Worm (Caenorhabditis elegans) whole organism, early embryonic: ENCODE measurements around the gene T11G6.5.

Source experiments
- B0310.2 ChIP-seq: sonication (generic microtip); optimal IDR thresholded peaks from 2 replicates; lab custom pipeline; 2016; ENCODE audit warnings: mild to moderate bottlenecking, missing genetic modification characterization, missing compliant biosample characterization
- F13C5.2 ChIP-seq: sonication (generic microtip); optimal IDR thresholded peaks from 2 replicates; lab custom pipeline; 2017; ENCODE audit warnings: mild to moderate bottlenecking, missing genetic modification characterization, inconsistent platforms, missing compliant biosample characterization
- aly-1 ChIP-seq: sonication (generic microtip); optimal IDR thresholded peaks from 2 replicates; lab custom pipeline; 2016; ENCODE audit warnings: missing genetic modification characterization, missing compliant biosample characterization
- ama-1 ChIP-seq: fragments of 150-350 bp; optimal IDR thresholded peaks from 2 replicates; lab custom pipeline; 2014
- ceh-13 ChIP-seq: fragments of 200-800 bp; sonication (Bioruptor generic); optimal IDR thresholded peaks from 2 replicates; lab custom pipeline; 2018; ENCODE audit warnings: mild to moderate bottlenecking, missing genetic modification characterization, missing compliant biosample characterization
- ceh-36 ChIP-seq: sonication (generic microtip); optimal IDR thresholded peaks from 2 replicates; lab custom pipeline; 2016; ENCODE audit warnings: missing genetic modification characterization, inconsistent platforms, missing compliant biosample characterization
- ets-7 ChIP-seq: sonication (generic microtip); optimal IDR thresholded peaks from 2 replicates; lab custom pipeline; 2016; ENCODE audit warnings: missing genotype, missing genetic modification characterization, missing compliant biosample characterization
- flt-1 ChIP-seq: fragments of 200-800 bp; sonication (Bioruptor generic); IDR thresholded peaks from 2 replicates; pipeline ENCODE4 v1.3.6; 2022; ENCODE audit warnings: missing genetic modification characterization, missing compliant biosample characterization
- hmbx-1 ChIP-seq: sonication (generic microtip); optimal IDR thresholded peaks from 2 replicates; lab custom pipeline; 2016; ENCODE audit warnings: mild to moderate bottlenecking, missing genetic modification characterization, missing compliant biosample characterization
- hmg-4 ChIP-seq: fragments of 200-800 bp; sonication (Bioruptor generic); optimal IDR thresholded peaks from 2 replicates; lab custom pipeline; 2018; ENCODE audit warnings: mild to moderate bottlenecking, missing genetic modification characterization, missing compliant biosample characterization
- hnd-1 ChIP-seq: sonication (generic microtip); optimal IDR thresholded peaks from 2 replicates; lab custom pipeline; 2016; ENCODE audit warnings: missing genetic modification characterization, missing compliant biosample characterization
- pes-1 ChIP-seq: fragments of 200-800 bp; sonication (Bioruptor generic); IDR thresholded peaks from 2 replicates; pipeline ENCODE4 v1.3.6; 2022; ENCODE audit warnings: missing genetic modification reagents, missing genetic modification characterization, missing compliant biosample characterization
- scrt-1 ChIP-seq: fragments of 200-800 bp; sonication (Bioruptor generic); IDR thresholded peaks from 2 replicates; pipeline ENCODE4 v1.3.6; 2022; ENCODE audit warnings: missing genetic modification characterization, missing compliant biosample characterization
- sea-1 ChIP-seq: fragments of 200-800 bp; sonication (Bioruptor generic); conservative IDR thresholded peaks from 2 replicates; pipeline ENCODE4 v1.3.6; 2022; ENCODE audit warnings: missing genetic modification characterization, missing compliant biosample characterization
- tbx-11 ChIP-seq: fragments of 200-800 bp; sonication (Bioruptor generic); IDR thresholded peaks from 2 replicates; pipeline ENCODE4 v1.3.6; 2022; ENCODE audit warnings: missing genetic modification characterization, missing compliant biosample characterization
- tbx-37 ChIP-seq: fragments of 200-800 bp; sonication (Bioruptor generic); conservative IDR thresholded peaks from 2 replicates; pipeline ENCODE4 v1.3.6; 2022; ENCODE audit warnings: missing genetic modification reagents, missing genetic modification characterization, missing compliant biosample characterization
- tra-4 ChIP-seq: sonication (generic microtip); optimal IDR thresholded peaks from 2 replicates; lab custom pipeline; 2017; ENCODE audit warnings: missing genetic modification characterization, missing compliant biosample characterization

Gene T11G6.5

ce11 chrIV:10842705-10843364 is at the start of gene T11G6.5:
Gene T11G6.5, minus strand, starts transcription at chrIV:10842755.
- TF ChIP-seq ceh-13 (GFP tag; lab: Kevin White, UChicago) (no peak), aly-1 (tag; lab: Kevin White, UChicago) (no peak), tbx-11 (GFP tag; lab: Robert Waterston, UW) (no peak), F13C5.2 (tag; lab: Kevin White, UChicago) (no peak), pes-1 (no peak), scrt-1 (GFP tag; lab: Robert Waterston, UW) (no peak), ets-7 (no peak), flt-1 (GFP tag; lab: Robert Waterston, UW) (no peak), ceh-36 (tag; lab: Kevin White, UChicago) (no peak)

ce11 chrIV:10891993-10892392 is 49.4 kb upstream of the T11G6.5 start, which contains the start of gene srlf-12:
Gene srlf-12, minus strand, starts transcription at chrIV:10892093.
- TF ChIP-seq ets-7, result no peak
- TF ChIP-seq sea-1 (GFP tag; lab: Robert Waterston, UW), result no peak

- no peak for TF ChIP-seq tbx-11 (GFP tag; lab: Robert Waterston, UW)
- TF ChIP-seq pes-1, result no peak
- no peak for TF ChIP-seq B0310.2
- TF ChIP-seq hmg-4, result no peak
- no peak for TF ChIP-seq ceh-36 (tag; lab: Kevin White, UChicago)
- TF ChIP-seq hmbx-1 (tag; lab: Kevin White, UChicago), result no peak
- no peak for TF ChIP-seq ets-7
- TF ChIP-seq aly-1 (tag; lab: Kevin White, UChicago), result no peak
- TF ChIP-seq hnd-1 (tag; lab: Kevin White, UChicago), result no peak
- no peak for TF ChIP-seq scrt-1 (GFP tag; lab: Robert Waterston, UW)
- no peak for TF ChIP-seq F13C5.2 (tag; lab: Kevin White, UChicago)
- no peak for TF ChIP-seq flt-1 (GFP tag; lab: Robert Waterston, UW)
- no peak for TF ChIP-seq sea-1 (GFP tag; lab: Robert Waterston, UW)
- no peak for TF ChIP-seq ceh-13 (GFP tag; lab: Kevin White, UChicago)
- TF ChIP-seq ama-1, result no peak
- no peak for TF ChIP-seq tra-4 (tag; lab: Kevin White, UChicago)
- no peak for TF ChIP-seq tbx-37 (GFP tag; lab: Robert Waterston, UW)
Measured at ce11 chrIV:10889820-10890462, 47.4 kb upstream of the T11G6.5 start, which contains the start of gene F13E9.15. Gene F13E9.15, minus strand, starts transcription at chrIV:10889870.

- TF ChIP-seq B0310.2, result no peak
- no peak for TF ChIP-seq hnd-1 (tag; lab: Kevin White, UChicago)
- no peak for TF ChIP-seq aly-1 (tag; lab: Kevin White, UChicago)
- TF ChIP-seq tra-4 (tag; lab: Kevin White, UChicago), result no peak
Measured at ce11 chrIV:10887285-10887684, 44.7 kb upstream of the T11G6.5 start, which contains the start of gene F13E9.16. Gene F13E9.16, minus strand, starts transcription at chrIV:10887385.

- TF ChIP-seq ets-7 (no peak), F13C5.2 (tag; lab: Kevin White, UChicago) (no peak)
Measured at ce11 chrIV:10885915-10886314, 43.4 kb upstream of the T11G6.5 start, which contains the start of gene srlf-11. Gene srlf-11, minus strand, starts transcription at chrIV:10886015.

- no peak for TF ChIP-seq tbx-37 (GFP tag; lab: Robert Waterston, UW)
- no peak for TF ChIP-seq hmg-4
- TF ChIP-seq hnd-1 (tag; lab: Kevin White, UChicago), result no peak
- TF ChIP-seq pes-1, result no peak
- TF ChIP-seq ama-1, result no peak
- no peak for TF ChIP-seq B0310.2
- no peak for TF ChIP-seq ets-7
Measured at ce11 chrIV:10884263-10884662, 41.7 kb upstream of the T11G6.5 start, which contains the start of gene F13E9.5. Gene F13E9.5, minus strand, starts transcription at chrIV:10884363.

ce11 chrIV:10881230-10881629 is 38.7 kb upstream of the T11G6.5 start, which contains the start of gene F13E9.13:
Gene F13E9.13, plus strand, starts transcription at chrIV:10881546.
- TF ChIP-seq hnd-1 (tag; lab: Kevin White, UChicago), result no peak
- no peak for TF ChIP-seq ceh-13 (GFP tag; lab: Kevin White, UChicago)
- TF ChIP-seq tbx-11 (GFP tag; lab: Robert Waterston, UW), result no peak
- TF ChIP-seq flt-1 (GFP tag; lab: Robert Waterston, UW), result no peak
- no peak for TF ChIP-seq tbx-37 (GFP tag; lab: Robert Waterston, UW)
- TF ChIP-seq ets-7, result no peak
- no peak for TF ChIP-seq scrt-1 (GFP tag; lab: Robert Waterston, UW)
- TF ChIP-seq hmg-4, result no peak
- no peak for TF ChIP-seq sea-1 (GFP tag; lab: Robert Waterston, UW)
- TF ChIP-seq hmbx-1 (tag; lab: Kevin White, UChicago), result no peak
- no peak for TF ChIP-seq ceh-36 (tag; lab: Kevin White, UChicago)
- TF ChIP-seq pes-1, result no peak
- TF ChIP-seq B0310.2, result no peak
- no peak for TF ChIP-seq tra-4 (tag; lab: Kevin White, UChicago)
- no peak for TF ChIP-seq aly-1 (tag; lab: Kevin White, UChicago)
- TF ChIP-seq ama-1, result no peak
- no peak for TF ChIP-seq F13C5.2 (tag; lab: Kevin White, UChicago)

ce11 chrIV:10880264-10880663 is 37.7 kb upstream of the T11G6.5 start, which contains the start of gene fipr-15:
Gene fipr-15, plus strand, starts transcription at chrIV:10880564.
- TF ChIP-seq hmbx-1 (tag; lab: Kevin White, UChicago) (no peak), pes-1 (no peak), sea-1 (GFP tag; lab: Robert Waterston, UW) (no peak), flt-1 (GFP tag; lab: Robert Waterston, UW) (no peak), tbx-37 (GFP tag; lab: Robert Waterston, UW) (no peak), ets-7 (no peak), ceh-36 (tag; lab: Kevin White, UChicago) (no peak), hmg-4 (no peak), B0310.2 (no peak), ceh-13 (GFP tag; lab: Kevin White, UChicago) (no peak), scrt-1 (GFP tag; lab: Robert Waterston, UW) (no peak), aly-1 (tag; lab: Kevin White, UChicago) (no peak)
